Worm (Caenorhabditis elegans) whole organism, early embryonic: ENCODE measurements around the gene athp-2.

Experiments used
- B0310.2 ChIP-seq: sonication (generic microtip); optimal IDR thresholded peaks from 2 replicates; lab custom pipeline; 2016; ENCODE audit warnings: mild to moderate bottlenecking, missing genetic modification characterization, missing compliant biosample characterization
- F13C5.2 ChIP-seq: sonication (generic microtip); optimal IDR thresholded peaks from 2 replicates; lab custom pipeline; 2017; ENCODE audit warnings: mild to moderate bottlenecking, missing genetic modification characterization, inconsistent platforms, missing compliant biosample characterization
- aly-1 ChIP-seq: sonication (generic microtip); optimal IDR thresholded peaks from 2 replicates; lab custom pipeline; 2016; ENCODE audit warnings: missing genetic modification characterization, missing compliant biosample characterization
- ama-1 ChIP-seq: fragments of 150-350 bp; optimal IDR thresholded peaks from 2 replicates; lab custom pipeline; 2014
- ets-7 ChIP-seq: sonication (generic microtip); optimal IDR thresholded peaks from 2 replicates; lab custom pipeline; 2016; ENCODE audit warnings: missing genotype, missing genetic modification characterization, missing compliant biosample characterization
- flt-1 ChIP-seq: fragments of 200-800 bp; sonication (Bioruptor generic); IDR thresholded peaks from 2 replicates; pipeline ENCODE4 v1.3.6; 2022; ENCODE audit warnings: missing genetic modification characterization, missing compliant biosample characterization
- hmbx-1 ChIP-seq: sonication (generic microtip); optimal IDR thresholded peaks from 2 replicates; lab custom pipeline; 2016; ENCODE audit warnings: mild to moderate bottlenecking, missing genetic modification characterization, missing compliant biosample characterization
- hnd-1 ChIP-seq: sonication (generic microtip); optimal IDR thresholded peaks from 2 replicates; lab custom pipeline; 2016; ENCODE audit warnings: missing genetic modification characterization, missing compliant biosample characterization
- pes-1 ChIP-seq: fragments of 200-800 bp; sonication (Bioruptor generic); IDR thresholded peaks from 2 replicates; pipeline ENCODE4 v1.3.6; 2022; ENCODE audit warnings: missing genetic modification reagents, missing genetic modification characterization, missing compliant biosample characterization
- scrt-1 ChIP-seq: fragments of 200-800 bp; sonication (Bioruptor generic); IDR thresholded peaks from 2 replicates; pipeline ENCODE4 v1.3.6; 2022; ENCODE audit warnings: missing genetic modification characterization, missing compliant biosample characterization

DNA sequence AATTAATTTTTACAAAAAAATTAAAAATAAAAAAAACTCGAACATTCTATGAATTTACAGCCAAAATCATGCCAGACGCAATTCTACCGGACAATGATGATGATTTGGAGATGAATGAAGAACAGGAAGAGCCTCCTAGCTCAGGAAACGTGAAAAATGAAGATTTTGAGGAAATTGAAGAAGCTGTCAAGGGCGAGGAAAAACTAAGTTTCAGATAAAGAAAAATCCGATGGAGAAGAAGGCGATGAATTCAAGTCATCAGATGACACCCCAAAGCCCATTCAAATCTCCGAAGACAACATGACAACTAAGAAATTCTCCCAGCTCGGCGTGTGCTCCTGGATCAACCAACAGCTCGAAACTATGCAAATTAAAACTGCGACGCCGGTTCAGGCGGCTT, 18.2 kb upstream of the athp-2 start, which contains the start of gene Y52E8A.1:
- TF ChIP-seq hnd-1 (tag; lab: Kevin White, UChicago) (no peak), hmbx-1 (tag; lab: Kevin White, UChicago) (no peak), flt-1 (no peak), scrt-1 (GFP tag; lab: Robert Waterston, UW) (no peak), F13C5.2 (tag; lab: Kevin White, UChicago) (no peak), aly-1 (tag; lab: Kevin White, UChicago) (no peak), ama-1 (lab: Kevin White, UChicago) (no peak), B0310.2 (tag; lab: Kevin White, UChicago) (no peak), pes-1 (GFP tag; lab: Robert Waterston, UW) (no peak), ets-7 (tag; lab: Kevin White, UChicago) (no peak)
